Fruit fly (Drosophila melanogaster): ENCODE measurements around the gene CG14628.

DNA sequence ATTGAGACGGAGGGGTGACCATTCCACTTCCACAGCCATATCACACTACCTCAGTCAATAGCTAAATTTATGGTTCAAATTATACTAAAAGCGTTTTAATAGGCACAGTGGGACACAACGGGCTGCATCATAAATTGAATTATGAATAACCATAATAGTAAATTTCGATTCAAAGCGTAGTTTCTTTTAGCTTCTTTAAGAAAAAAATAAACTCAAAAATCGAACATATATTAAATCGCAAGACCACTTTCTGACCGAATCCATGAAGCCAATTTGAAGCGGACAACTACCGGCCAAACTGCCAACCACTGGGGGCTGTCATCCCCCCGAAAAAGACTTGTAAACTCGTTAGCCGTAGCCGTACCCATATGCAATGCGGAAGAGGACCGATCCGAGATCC, 35.4 kb downstream of the CG14628 start:
- TF ChIP-seq D1 (tag; optimal IDR thresholded peaks at IDR 0.05) (no peak), Ets98B (GFP tag; IDR thresholded peaks at IDR 0.05) (peak; percentile 21; the same call in 1 of the 2 replicates), EcR (GFP tag; optimal IDR thresholded peaks at IDR 0.05) (no peak), CG4496 (GFP tag; IDR thresholded peaks at IDR 0.05) (peak; percentile 36; the same call in 1 of the 3 replicates), CG9948 (tag; optimal IDR thresholded peaks at IDR 0.05) (no peak), CG32121 (GFP tag; IDR thresholded peaks at IDR 0.05) (no peak), CG13204 (GFP tag; optimal IDR thresholded peaks at IDR 0.05) (no peak), fd96Ca (GFP tag; IDR thresholded peaks at IDR 0.05) (no peak), Snoo (tag; optimal IDR thresholded peaks at IDR 0.05) (no peak), CG10348 (GFP tag; IDR thresholded peaks at IDR 0.05) (no peak)
